Fruit fly (Drosophila melanogaster) ovary, adult (tissue): ENCODE measurements around the gene CG13631.

Experiments used
- CG17801 ChIP-seq: fragments of 200-800 bp; optimal IDR thresholded peaks from 2 replicates; lab custom pipeline; 2019; ENCODE audit warnings: missing biosample characterization, mild to moderate bottlenecking, missing genetic modification characterization, moderate library complexity; ENCODE audit not compliant: partially characterized antibody

CG13631 gene

DNA sequence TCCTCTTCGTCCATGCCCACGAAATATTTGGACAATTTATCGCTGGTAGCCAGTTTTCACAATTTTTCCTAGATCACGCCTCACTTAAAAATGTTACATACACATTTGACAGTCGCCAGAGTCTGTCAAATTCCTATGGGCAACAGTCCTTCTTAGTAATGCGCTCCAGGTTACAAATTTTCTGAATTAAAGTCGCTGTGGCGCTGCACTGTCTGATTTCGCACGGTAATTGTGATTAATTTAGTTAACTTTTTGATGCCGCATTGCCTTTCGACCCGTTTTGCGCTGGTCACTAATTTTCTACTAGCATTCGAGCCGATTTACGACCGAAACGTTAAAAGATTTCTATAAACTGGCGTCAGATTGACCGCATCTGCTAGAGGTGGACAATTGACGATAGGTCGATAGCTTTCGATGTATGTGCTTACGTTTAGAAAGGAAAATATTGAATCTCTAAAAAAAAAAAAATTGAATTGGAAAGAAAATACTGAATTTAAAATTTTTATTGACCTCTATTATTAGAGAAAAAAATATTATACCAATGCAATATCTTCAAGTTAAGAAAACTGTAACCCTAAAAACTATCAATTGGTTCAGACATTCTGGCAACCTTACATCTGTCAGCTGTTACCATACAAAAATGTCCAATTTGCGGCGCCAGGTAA is 44.6 kb downstream of the CG13631 start, which contains the start of the genes lili and CG34150:
Gene lili, minus strand, starts transcription at position 376 of the 665 bp plus-strand sequence.
Gene CG34150, plus strand, starts transcription at position 626 of the 665 bp plus-strand sequence.
- TF ChIP-seq CG17801 (GFP tag; lab: Kevin White, UChicago), result peak; percentile 81

dm6 chr3R:24816993-24817854 is 48.1 kb downstream of the CG13631 start, which contains the start of the genes CG5808 and Saf-B:
TSS of gene CG5808 (minus strand) at chr3R:24817007.
TSS of gene Saf-B (plus strand) at chr3R:24817464.
- no peak for TF ChIP-seq CG17801 (GFP tag; lab: Kevin White, UChicago)
